Worm (Caenorhabditis elegans) whole organism, L2 larva: ENCODE results near the gene ZC416.2.

Experiments used
- C34F6.9 ChIP-seq: fragments of 150-350 bp; optimal IDR thresholded peaks from 2 replicates; lab custom pipeline; 2014; ENCODE audit warnings: missing biosample characterization, missing genetic modification characterization
- F13H6.1 ChIP-seq: sonication (generic microtip); optimal IDR thresholded peaks from 2 replicates; lab custom pipeline; 2016; ENCODE audit warnings: missing genetic modification characterization, missing compliant biosample characterization
- R02D3.7 ChIP-seq: fragments of 150-350 bp; optimal IDR thresholded peaks from 2 replicates; lab custom pipeline; 2014; ENCODE audit warnings: missing biosample characterization, missing genetic modification characterization
- Y55F3AM.14 ChIP-seq: fragments of 200-800 bp; sonication (Bioruptor generic); optimal IDR thresholded peaks from 2 replicates; lab custom pipeline; 2018; ENCODE audit warnings: mild to moderate bottlenecking, missing genetic modification characterization, missing compliant biosample characterization
- ZK546.5 ChIP-seq: sonication (generic microtip); optimal IDR thresholded peaks from 2 replicates; lab custom pipeline; 2017; ENCODE audit warnings: missing biosample characterization, missing genetic modification characterization
- alr-1 ChIP-seq: fragments of 150-350 bp; optimal IDR thresholded peaks from 2 replicates; lab custom pipeline; 2014; ENCODE audit warnings: missing biosample characterization, missing genetic modification characterization
- blmp-1 ChIP-seq: sonication (generic microtip); optimal IDR thresholded peaks from 2 replicates; lab custom pipeline; 2017; ENCODE audit warnings: missing genetic modification characterization, mild to moderate bottlenecking, missing compliant biosample characterization, antibody characterized with exemption, moderate library complexity; ENCODE audit not compliant: insufficient read depth
- ceh-16 ChIP-seq: fragments of 150-350 bp; optimal IDR thresholded peaks from 2 replicates; lab custom pipeline; 2014; ENCODE audit warnings: missing biosample characterization, missing genetic modification characterization
- crh-2 ChIP-seq: sonication (generic microtip); optimal IDR thresholded peaks from 2 replicates; lab custom pipeline; 2017; ENCODE audit warnings: missing biosample characterization, missing genetic modification characterization
- dmd-4 ChIP-seq: sonication (generic microtip); optimal IDR thresholded peaks from 2 replicates; lab custom pipeline; 2017; ENCODE audit warnings: missing biosample characterization, missing genetic modification characterization
- egl-27 ChIP-seq: sonication (generic microtip); optimal IDR thresholded peaks from 3 replicates; lab custom pipeline; 2017; ENCODE audit warnings: missing biosample characterization, missing genetic modification reagents, missing genetic modification characterization
- fos-1 ChIP-seq: fragments of 150-350 bp; optimal IDR thresholded peaks from 2 replicates; lab custom pipeline; 2014; ENCODE audit warnings: missing biosample characterization, missing genetic modification characterization
- gmeb-1 ChIP-seq: fragments of 150-350 bp; optimal IDR thresholded peaks from 2 replicates; lab custom pipeline; 2014; ENCODE audit warnings: missing biosample characterization, missing genetic modification characterization
- lin-13 ChIP-seq: fragments of 150-350 bp; optimal IDR thresholded peaks from 2 replicates; lab custom pipeline; 2014; ENCODE audit warnings: missing biosample characterization, missing genetic modification reagents, missing genetic modification characterization
- lin-39 ChIP-seq: fragments of 150-350 bp; optimal IDR thresholded peaks from 2 replicates; lab custom pipeline; 2014; ENCODE audit warnings: missing biosample characterization, missing genetic modification reagents, missing genetic modification characterization
- lsy-2 ChIP-seq, 2 experiments: fragments of 150-350 bp in 1 of 2; sonication (generic microtip) in 1 of 2; optimal IDR thresholded peaks; 2 replicates each; lab custom pipeline; 2014 to 2017; ENCODE audit warnings: missing biosample characterization in 2 of 2, missing genetic modification characterization in 2 of 2
- mab-5 ChIP-seq: fragments of 150-350 bp; optimal IDR thresholded peaks from 2 replicates; lab custom pipeline; 2014; ENCODE audit warnings: missing biosample characterization, missing genetic modification characterization
- mbf-1 ChIP-seq: sonication (generic microtip); optimal IDR thresholded peaks from 2 replicates; lab custom pipeline; 2017; ENCODE audit warnings: missing biosample characterization, missing genetic modification characterization
- mdl-1 ChIP-seq, 2 experiments: fragments of 150-350 bp in 1 of 2; sonication (generic microtip) in 1 of 2; optimal IDR thresholded peaks; 2 replicates each; lab custom pipeline; 2017; ENCODE audit warnings: missing biosample characterization in 2 of 2, missing genetic modification characterization in 2 of 2
- nhr-11 ChIP-seq: fragments of 150-350 bp; optimal IDR thresholded peaks from 2 replicates; lab custom pipeline; 2014; ENCODE audit warnings: missing biosample characterization, missing genetic modification characterization
- nhr-12 ChIP-seq: fragments of 150-350 bp; optimal IDR thresholded peaks from 2 replicates; lab custom pipeline; 2014; ENCODE audit warnings: missing biosample characterization, missing genetic modification characterization
- nhr-129 ChIP-seq: fragments of 150-350 bp; optimal IDR thresholded peaks from 2 replicates; lab custom pipeline; 2014; ENCODE audit warnings: missing biosample characterization, missing genetic modification characterization
- nhr-21 ChIP-seq: fragments of 150-350 bp; optimal IDR thresholded peaks from 2 replicates; lab custom pipeline; 2014; ENCODE audit warnings: missing biosample characterization, missing genetic modification characterization
- nhr-25 ChIP-seq: fragments of 150-350 bp; sonication (generic microtip); optimal IDR thresholded peaks from 3 replicates; lab custom pipeline; 2014; ENCODE audit warnings: missing biosample characterization, missing genetic modification characterization
- nhr-6 ChIP-seq: fragments of 150-350 bp; optimal IDR thresholded peaks from 2 replicates; lab custom pipeline; 2014; ENCODE audit warnings: missing biosample characterization, missing genetic modification characterization
- nhr-77 ChIP-seq: fragments of 150-350 bp; optimal IDR thresholded peaks from 2 replicates; lab custom pipeline; 2014; ENCODE audit warnings: missing biosample characterization, missing genetic modification characterization
- peb-1 ChIP-seq: fragments of 150-350 bp; optimal IDR thresholded peaks from 2 replicates; lab custom pipeline; 2014; ENCODE audit warnings: missing biosample characterization, missing genetic modification characterization
- sem-4 ChIP-seq: fragments of 150-350 bp; optimal IDR thresholded peaks from 2 replicates; lab custom pipeline; 2014; ENCODE audit warnings: missing biosample characterization, missing genetic modification reagents, missing genetic modification characterization
- skn-1 ChIP-seq: sonication (generic microtip); optimal IDR thresholded peaks from 2 replicates; lab custom pipeline; 2017; ENCODE audit warnings: missing biosample characterization, missing genetic modification characterization
- sma-3 ChIP-seq: sonication (generic microtip); optimal IDR thresholded peaks from 2 replicates; lab custom pipeline; 2016; ENCODE audit warnings: missing genetic modification reagents, missing genetic modification characterization, missing compliant biosample characterization
- sma-9 ChIP-seq, 2 experiments: fragments of 150-350 bp in 1 of 2; sonication (generic microtip) in 1 of 2; optimal IDR thresholded peaks; 2 replicates each; lab custom pipeline; 2014 to 2016; ENCODE audit warnings: missing genetic modification characterization in 2 of 2, mild to moderate bottlenecking in 1 of 2, missing biosample characterization in 1 of 2, missing compliant biosample characterization in 1 of 2, missing genetic modification reagents in 1 of 2, moderate library complexity in 1 of 2
- snpc-4 ChIP-seq: fragments of 150-350 bp; optimal IDR thresholded peaks from 2 replicates; lab custom pipeline; 2014; ENCODE audit warnings: missing biosample characterization, missing genetic modification characterization
- unc-39 ChIP-seq: fragments of 150-350 bp; optimal IDR thresholded peaks from 2 replicates; lab custom pipeline; 2014; ENCODE audit warnings: missing biosample characterization, missing genetic modification characterization
- unc-55 ChIP-seq: fragments of 150-350 bp; sonication (generic microtip); optimal IDR thresholded peaks from 3 replicates; lab custom pipeline; 2014; ENCODE audit warnings: missing biosample characterization, missing genetic modification reagents, missing genetic modification characterization
- zag-1 ChIP-seq: fragments of 150-350 bp; optimal IDR thresholded peaks from 2 replicates; lab custom pipeline; 2014; ENCODE audit warnings: missing biosample characterization, missing genetic modification characterization
- ztf-1 ChIP-seq: fragments of 200-800 bp; sonication (Bioruptor generic); conservative IDR thresholded peaks from 2 replicates; pipeline ENCODE4 v1.3.6; 2022; ENCODE audit warnings: missing genetic modification characterization, missing compliant biosample characterization
- ztf-4 ChIP-seq: fragments of 150-350 bp; optimal IDR thresholded peaks from 2 replicates; lab custom pipeline; 2014; ENCODE audit warnings: missing biosample characterization, missing genetic modification characterization

The ZC416.2 gene

DNA sequence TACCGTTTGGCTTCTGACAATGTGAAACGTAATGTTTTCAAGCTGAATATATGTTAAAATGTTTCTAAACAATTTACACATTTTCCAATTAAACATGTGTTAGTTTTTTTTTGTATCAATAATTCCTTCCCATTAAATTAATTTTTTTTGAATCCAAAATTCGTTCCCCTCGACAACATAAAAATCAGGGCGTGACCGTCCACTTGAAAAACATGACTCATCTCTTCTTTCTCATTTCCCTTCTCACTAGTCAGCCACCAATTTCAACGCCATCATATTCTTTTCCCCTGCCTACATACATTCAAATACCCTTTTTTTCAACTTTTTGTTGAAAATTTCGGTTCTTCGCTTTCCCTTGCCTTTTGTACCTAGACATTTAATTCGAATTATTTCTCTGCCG is 944 bp upstream of the ZC416.2 start:
- TF ChIP-seq dmd-4 (tag; lab: Kevin White, UChicago) (no peak), nhr-77 (tag; lab: Kevin White, UChicago) (no peak), nhr-12 (tag; lab: Kevin White, UChicago) (no peak), ztf-4 (tag; lab: Kevin White, UChicago) (no peak), nhr-6 (tag; lab: Kevin White, UChicago) (no peak), lin-39 (tag; lab: Kevin White, UChicago) (no peak), blmp-1 (no peak)

DNA sequence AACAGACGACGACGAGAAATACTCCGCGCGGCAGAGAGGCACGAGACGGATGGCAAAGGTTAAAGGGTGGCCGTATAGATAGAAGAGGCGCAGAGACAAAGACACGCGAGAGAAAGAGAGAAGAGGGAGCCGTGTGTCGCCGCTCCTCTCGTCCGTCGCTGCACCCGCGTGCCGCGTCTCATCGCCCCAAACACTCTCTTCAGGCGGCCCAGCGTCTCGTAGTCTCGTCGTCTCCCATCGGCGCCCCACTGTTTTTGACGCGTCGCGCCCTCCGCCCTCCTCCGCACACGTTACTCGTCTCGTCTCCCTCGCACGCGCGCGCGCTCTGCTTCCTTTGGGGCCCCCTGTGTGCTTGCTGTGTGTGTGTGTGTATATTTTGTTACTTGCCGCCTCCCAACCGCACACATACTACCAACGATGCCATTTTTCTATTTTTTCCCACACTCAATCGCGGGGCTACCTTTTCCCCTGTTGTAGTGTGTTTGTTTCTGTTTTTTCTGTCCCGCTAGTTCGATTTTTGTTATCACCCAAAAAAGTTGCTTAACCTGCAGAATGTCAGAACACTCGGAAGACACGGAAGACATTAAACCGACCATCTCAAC is 3.2 kb downstream of the ZC416.2 start, which contains the start of gene madf-9:
Gene madf-9 (plus strand): TSS at position 552 of the 602 bp plus-strand sequence.
- TF ChIP-seq ZK546.5 (no peak), nhr-25 (tag; lab: Kevin White, UChicago) (peak; percentile 39), sma-3 (peak; percentile 67), snpc-4 (peak; percentile 32), nhr-12 (tag; lab: Kevin White, UChicago) (no peak), fos-1 (tag; lab: Kevin White, UChicago) (peak; percentile 24), lsy-2 (tag; optimal IDR thresholded peaks at IDR 0.05; lab: Kevin White, UChicago) (peak in 1 of 2 experiments; percentile 51), nhr-129 (tag; lab: Kevin White, UChicago) (peak; percentile 44), sem-4 (no peak), unc-39 (tag; lab: Kevin White, UChicago) (peak; percentile 39), F13H6.1 (peak; percentile 88), ceh-16 (no peak), gmeb-1 (tag; lab: Kevin White, UChicago) (peak; percentile 50), nhr-11 (tag; lab: Kevin White, UChicago) (no peak), alr-1 (no peak), unc-55 (GFP tag; lab: Kevin White, UChicago) (peak; percentile 62), peb-1 (peak; percentile 83), blmp-1 (peak; percentile 0), mab-5 (tag; lab: Kevin White, UChicago) (peak; percentile 32), mdl-1 (tag; optimal IDR thresholded peaks at IDR 0.05; lab: Kevin White, UChicago) (peak; percentile 77 to 81), mbf-1 (no peak), lin-13 (peak; percentile 33), nhr-21 (tag; lab: Kevin White, UChicago) (peak; percentile 76), sma-9 (GFP tag; optimal IDR thresholded peaks at IDR 0.05; lab: Kevin White, UChicago) (peak; percentile 83), sma-9 (tag; optimal IDR thresholded peaks at IDR 0.05; lab: Kevin White, UChicago) (no peak), crh-2 (no peak), zag-1 (tag; lab: Kevin White, UChicago) (peak; percentile 59), R02D3.7 (tag; lab: Kevin White, UChicago) (no peak), ztf-1 (GFP tag; lab: Robert Waterston, UW) (no peak), nhr-77 (tag; lab: Kevin White, UChicago) (no peak), Y55F3AM.14 (GFP tag; lab: Kevin White, UChicago) (peak; percentile 31), C34F6.9 (tag; lab: Kevin White, UChicago) (peak; percentile 14)

DNA sequence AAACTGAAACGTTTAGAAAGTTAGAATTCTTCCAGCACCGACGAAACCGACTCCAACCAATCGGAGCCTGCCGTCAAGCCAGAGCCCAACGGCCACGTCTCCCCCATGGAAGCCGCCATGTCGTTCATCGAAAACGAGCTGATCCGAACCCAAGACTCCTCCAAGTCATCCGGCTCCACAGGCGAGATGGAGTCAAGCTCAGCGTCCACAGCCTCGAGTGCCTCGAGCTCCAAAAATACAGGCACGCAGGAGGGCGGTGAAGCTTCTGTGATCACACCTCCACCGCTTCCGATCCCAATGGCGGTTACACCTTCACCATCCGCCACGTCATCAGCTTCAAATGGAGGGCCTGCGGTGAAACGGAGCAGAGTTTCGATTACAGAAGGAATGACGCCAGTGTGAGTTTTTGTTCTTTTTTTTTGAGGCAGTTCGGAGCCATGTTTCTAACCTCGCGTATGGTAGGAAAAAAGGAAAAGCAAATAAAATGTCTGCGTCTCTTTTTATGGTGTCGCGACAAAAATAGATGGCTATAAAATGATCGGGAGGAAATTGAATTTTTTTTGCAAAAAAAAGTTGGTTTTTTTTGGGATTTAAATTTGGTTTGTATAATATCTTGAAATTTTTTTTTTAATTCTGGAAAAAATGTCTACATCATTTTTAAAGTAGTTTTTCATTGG is 5.0 kb downstream of the ZC416.2 start:
- TF ChIP-seq nhr-25 (tag; lab: Kevin White, UChicago) (no peak), egl-27 (tag; lab: Kevin White, UChicago) (no peak), nhr-21 (tag; lab: Kevin White, UChicago) (no peak), zag-1 (tag; lab: Kevin White, UChicago) (no peak), R02D3.7 (tag; lab: Kevin White, UChicago) (no peak), lsy-2 (tag; optimal IDR thresholded peaks at IDR 0.05; lab: Kevin White, UChicago) (no peak), nhr-11 (tag; lab: Kevin White, UChicago) (no peak), fos-1 (tag; lab: Kevin White, UChicago) (no peak), skn-1 (no peak), blmp-1 (no peak), lin-39 (tag; lab: Kevin White, UChicago) (no peak)
